Fruit fly (Drosophila melanogaster) whole organism, embryonic: ENCODE data around the gene Snr1.

ENCODE experiments used
- ATbp ChIP-seq: fragments of 200-800 bp; sonication (Bioruptor generic); optimal IDR thresholded peaks from 2 replicates; lab custom pipeline; 2017; ENCODE audit warnings: missing biosample characterization, mild to moderate bottlenecking, missing genetic modification characterization, missing genetic modification reagents
- Ada2b ChIP-seq: fragments of 200-800 bp; sonication (Bioruptor generic); IDR thresholded peaks from 2 replicates; pipeline ENCODE4 v1.3.6; 2022; ENCODE audit warnings: missing biosample characterization, missing genetic modification characterization
- CG10959 ChIP-seq: fragments of 200-800 bp; sonication (Bioruptor generic); IDR thresholded peaks from 2 replicates; pipeline ENCODE4 v1.3.6; 2022; ENCODE audit warnings: missing biosample characterization, missing genetic modification characterization
- CG11695 ChIP-seq: fragments of 200-800 bp; sonication (Bioruptor generic); IDR thresholded peaks from 3 replicates; pipeline ENCODE4 v1.3.6; 2022; ENCODE audit warnings: missing biosample characterization, missing genetic modification characterization
- CG12659 ChIP-seq: fragments of 200-800 bp; sonication (Bioruptor generic); optimal IDR thresholded peaks from 3 replicates; lab custom pipeline; 2017; ENCODE audit warnings: mild to moderate bottlenecking, missing biosample characterization, missing genetic modification reagents, missing genetic modification characterization
- CG15011 ChIP-seq: fragments of 200-800 bp; sonication (Bioruptor generic); optimal IDR thresholded peaks from 3 replicates; lab custom pipeline; 2018; ENCODE audit warnings: missing biosample characterization, mild to moderate bottlenecking, missing genetic modification characterization
- CG15696 ChIP-seq: fragments of 200-800 bp; sonication (Bioruptor generic); optimal IDR thresholded peaks from 2 replicates; lab custom pipeline; 2019; ENCODE audit warnings: missing biosample characterization, mild to moderate bottlenecking, missing genetic modification characterization, moderate library complexity
- CG1792 ChIP-seq: fragments of 200-800 bp; sonication (Bioruptor generic); optimal IDR thresholded peaks from 2 replicates; lab custom pipeline; 2016; ENCODE audit warnings: missing biosample characterization, missing genetic modification characterization
- CG18599 ChIP-seq: fragments of 200-800 bp; sonication (Bioruptor generic); optimal IDR thresholded peaks from 3 replicates; lab custom pipeline; 2017; ENCODE audit warnings: missing biosample characterization, missing genetic modification characterization, mild to moderate bottlenecking, moderate library complexity, missing genetic modification reagents
- CG31441 ChIP-seq: fragments of 200-800 bp; sonication (Bioruptor generic); IDR thresholded peaks from 2 replicates; pipeline ENCODE4 v1.3.6; 2022; ENCODE audit warnings: missing biosample characterization, missing genetic modification characterization
- CG32767 ChIP-seq: fragments of 200-800 bp; sonication (Bioruptor generic); IDR thresholded peaks from 2 replicates; pipeline ENCODE4 v1.3.6; 2022; ENCODE audit warnings: missing biosample characterization, missing genetic modification characterization
- CG33557 ChIP-seq: fragments of 200-800 bp; sonication (Bioruptor generic); optimal IDR thresholded peaks from 2 replicates; lab custom pipeline; 2019; ENCODE audit warnings: missing biosample characterization, mild to moderate bottlenecking, missing genetic modification characterization, moderate library complexity
- CG34422 ChIP-seq: fragments of 200-800 bp; sonication (Bioruptor generic); IDR thresholded peaks from 3 replicates; pipeline ENCODE4 v1.3.6; 2022; ENCODE audit warnings: missing biosample characterization, missing genetic modification characterization
- CG7372 ChIP-seq: fragments of 200-800 bp; sonication (Bioruptor generic); IDR thresholded peaks from 2 replicates; pipeline ENCODE4 v1.3.6; 2022; ENCODE audit warnings: missing biosample characterization, missing genetic modification characterization
- CG8290 ChIP-seq, 3 experiments: fragments of 200-800 bp; sonication (Bioruptor generic); optimal IDR thresholded peaks; 2 replicates each; lab custom pipeline; 2016 to 2019; ENCODE audit warnings: missing biosample characterization in 3 of 3, missing genetic modification characterization in 3 of 3, mild to moderate bottlenecking in 2 of 3, moderate library complexity in 1 of 3
- CG8765 ChIP-seq: fragments of 200-800 bp; sonication (Bioruptor generic); IDR thresholded peaks from 2 replicates; pipeline ENCODE4 v1.3.6; 2022; ENCODE audit warnings: missing biosample characterization, missing genetic modification characterization
- CG9797 ChIP-seq: fragments of 200-800 bp; sonication (Bioruptor generic); optimal IDR thresholded peaks from 3 replicates; lab custom pipeline; 2018; ENCODE audit warnings: missing biosample characterization, mild to moderate bottlenecking, missing genetic modification characterization
- CG9817 ChIP-seq: fragments of 200-800 bp; sonication (Bioruptor generic); optimal IDR thresholded peaks from 2 replicates; lab custom pipeline; 2018; ENCODE audit warnings: missing biosample characterization, mild to moderate bottlenecking, missing genetic modification characterization, moderate library complexity
- CrebB ChIP-seq: fragments of 200-800 bp; sonication (Bioruptor generic); optimal IDR thresholded peaks from 3 replicates; lab custom pipeline; 2018; ENCODE audit warnings: missing biosample characterization, mild to moderate bottlenecking, missing genetic modification characterization
- D19A ChIP-seq: fragments of 200-800 bp; optimal IDR thresholded peaks from 3 replicates; lab custom pipeline; 2019; ENCODE audit warnings: missing biosample characterization, mild to moderate bottlenecking, missing genetic modification characterization, moderate library complexity
- D19B ChIP-seq: fragments of 200-800 bp; sonication (Bioruptor generic); optimal IDR thresholded peaks from 2 replicates; lab custom pipeline; 2017; ENCODE audit warnings: missing biosample characterization, mild to moderate bottlenecking, missing genetic modification characterization
- Dek ChIP-seq: fragments of 200-800 bp; sonication (Bioruptor generic); optimal IDR thresholded peaks from 3 replicates; lab custom pipeline; 2019; ENCODE audit warnings: missing biosample characterization, mild to moderate bottlenecking, missing genetic modification characterization, moderate library complexity
- Dp ChIP-seq: fragments of 200-800 bp; sonication (Bioruptor generic); optimal IDR thresholded peaks from 2 replicates; lab custom pipeline; 2018; ENCODE audit warnings: missing biosample characterization, mild to moderate bottlenecking, missing genetic modification characterization, moderate library complexity
- Dref ChIP-seq: fragments of 200-800 bp; sonication (Bioruptor generic); IDR thresholded peaks from 2 replicates; pipeline ENCODE4 v1.3.6; 2022; ENCODE audit warnings: missing biosample characterization, missing genetic modification characterization
- E2f1 ChIP-seq: fragments of 200-800 bp; sonication (Bioruptor generic); IDR thresholded peaks from 2 replicates; pipeline ENCODE4 v1.3.6; 2022; ENCODE audit warnings: missing biosample characterization, missing genetic modification characterization
- E2f2 ChIP-seq: fragments of 200-800 bp; sonication (Bioruptor generic); IDR thresholded peaks from 2 replicates; pipeline ENCODE4 v1.3.6; 2022; ENCODE audit warnings: missing biosample characterization, missing genetic modification characterization
- Eip74EF ChIP-seq, 2 experiments: fragments of 200-800 bp in 1 of 2; fragments of >200 bp in 1 of 2; sonication (Bioruptor generic) in 1 of 2; optimal IDR thresholded peaks; 2 replicates each; lab custom pipeline; 2017 to 2019; ENCODE audit warnings: missing biosample characterization in 2 of 2, missing genetic modification characterization in 2 of 2, mild to moderate bottlenecking in 1 of 2, moderate library complexity in 1 of 2
- HLH4C ChIP-seq: fragments of 200-800 bp; sonication (Bioruptor generic); IDR thresholded peaks from 3 replicates; pipeline ENCODE4 v1.3.6; 2022; ENCODE audit warnings: missing biosample characterization, missing genetic modification characterization; ENCODE audit not compliant: partially characterized antibody
- Hmx ChIP-seq: fragments of 200-800 bp; sonication (Bioruptor generic); optimal IDR thresholded peaks from 2 replicates; lab custom pipeline; 2016; ENCODE audit warnings: missing biosample characterization, missing genetic modification characterization
- Hr78 ChIP-seq, 2 experiments: fragments of 200-800 bp in 1 of 2; fragments of >200 bp in 1 of 2; sonication (Bioruptor generic) in 1 of 2; optimal IDR thresholded peaks; 2 replicates each; lab custom pipeline; 2017 to 2019; ENCODE audit warnings: missing biosample characterization in 2 of 2, missing genetic modification characterization in 2 of 2, mild to moderate bottlenecking in 1 of 2, moderate library complexity in 1 of 2
- br ChIP-seq: fragments of >200 bp; optimal IDR thresholded peaks from 2 replicates; lab custom pipeline; 2017
- danr ChIP-seq: fragments of 200-800 bp; sonication (Bioruptor generic); IDR thresholded peaks from 2 replicates; pipeline ENCODE4 v1.3.6; 2022; ENCODE audit warnings: missing biosample characterization, missing genetic modification characterization
- disco-r ChIP-seq: fragments of 200-800 bp; sonication (Bioruptor generic); optimal IDR thresholded peaks from 2 replicates; lab custom pipeline; 2016; ENCODE audit warnings: missing biosample characterization, missing genetic modification characterization
- en ChIP-seq: fragments of 200-800 bp; sonication (Bioruptor generic); optimal IDR thresholded peaks from 2 replicates; lab custom pipeline; 2016; ENCODE audit warnings: missing biosample characterization, missing genetic modification characterization
- gsb ChIP-seq: fragments of 200-800 bp; sonication (Bioruptor generic); IDR thresholded peaks from 2 replicates; pipeline ENCODE4 v1.3.6; 2022; ENCODE audit warnings: missing biosample characterization, missing genetic modification characterization
- hbn ChIP-seq: fragments of 200-800 bp; sonication (Bioruptor generic); IDR thresholded peaks from 2 replicates; pipeline ENCODE4 v1.3.6; 2022; ENCODE audit warnings: missing biosample characterization, missing genetic modification characterization; ENCODE audit not compliant: partially characterized antibody
- her ChIP-seq: fragments of 200-800 bp; sonication (Bioruptor generic); optimal IDR thresholded peaks from 2 replicates; lab custom pipeline; 2016; ENCODE audit warnings: missing biosample characterization, missing genetic modification characterization
- insv ChIP-seq, 2 experiments: fragments of 200-800 bp; sonication (Bioruptor generic); optimal IDR thresholded peaks; 3 replicates each; lab custom pipeline; 2016 to 2018; ENCODE audit warnings: missing biosample characterization in 2 of 2, missing genetic modification characterization in 2 of 2
- kah ChIP-seq: fragments of 200-800 bp; sonication (Bioruptor generic); optimal IDR thresholded peaks from 2 replicates; lab custom pipeline; 2018; ENCODE audit warnings: missing biosample characterization, mild to moderate bottlenecking, missing genetic modification characterization
- pfk ChIP-seq: fragments of 200-800 bp; sonication (Bioruptor generic); optimal IDR thresholded peaks from 2 replicates; lab custom pipeline; 2018; ENCODE audit warnings: missing biosample characterization, mild to moderate bottlenecking, missing genetic modification characterization, moderate library complexity
- phol ChIP-seq: fragments of 200-800 bp; sonication (Bioruptor generic); optimal IDR thresholded peaks from 3 replicates; lab custom pipeline; 2018; ENCODE audit warnings: missing biosample characterization, mild to moderate bottlenecking, missing genetic modification characterization, moderate library complexity
- pnt ChIP-seq: fragments of 200-800 bp; sonication (Bioruptor generic); optimal IDR thresholded peaks from 3 replicates; lab custom pipeline; 2016; ENCODE audit warnings: missing biosample characterization, missing genetic modification characterization
- prd ChIP-seq, 3 experiments: fragments of >200 bp in 2 of 3; fragments of 200-800 bp in 1 of 3; sonication (Bioruptor generic) in 1 of 3; optimal IDR thresholded peaks in 2 of 3; IDR thresholded peaks in 1 of 3; 2 replicates in 2 of 3; 3 replicates in 1 of 3; pipeline versions ENCODE4 v1.3.6 to Lab custom; 2017 to 2022; ENCODE audit warnings: missing biosample characterization in 1 of 3, missing genetic modification characterization in 1 of 3
- ssp ChIP-seq: fragments of 200-800 bp; sonication (Bioruptor generic); IDR thresholded peaks from 2 replicates; pipeline ENCODE4 v1.3.6; 2022; ENCODE audit warnings: missing biosample characterization, missing genetic modification characterization
- stc ChIP-seq: fragments of 200-800 bp; sonication (Bioruptor generic); IDR thresholded peaks from 2 replicates; pipeline ENCODE4 v1.3.6; 2022; ENCODE audit warnings: missing biosample characterization, missing genetic modification characterization
- stwl ChIP-seq: fragments of 200-800 bp; sonication (Bioruptor generic); optimal IDR thresholded peaks from 3 replicates; lab custom pipeline; 2018; ENCODE audit warnings: missing biosample characterization, mild to moderate bottlenecking, missing genetic modification characterization, moderate library complexity
- tup ChIP-seq: fragments of 200-800 bp; sonication (Bioruptor generic); optimal IDR thresholded peaks from 2 replicates; lab custom pipeline; 2016; ENCODE audit warnings: missing biosample characterization, mild to moderate bottlenecking, missing genetic modification characterization, moderate library complexity
- twi ChIP-seq: fragments of 200-800 bp; optimal IDR thresholded peaks from 2 replicates; lab custom pipeline; 2019; ENCODE audit warnings: missing biosample characterization, mild to moderate bottlenecking, missing genetic modification characterization, moderate library complexity
- usp ChIP-seq: fragments of >200 bp; optimal IDR thresholded peaks from 2 replicates; lab custom pipeline; 2017; ENCODE audit warnings: missing biosample characterization, missing genetic modification characterization
- zen2 ChIP-seq: fragments of 200-800 bp; sonication (Bioruptor generic); IDR thresholded peaks from 3 replicates; pipeline ENCODE4 v1.3.6; 2022; ENCODE audit warnings: missing biosample characterization, missing genetic modification characterization; ENCODE audit not compliant: partially characterized antibody

The Snr1 gene

dm6 chr3R:5474551-5474950 lies 3.8 kb downstream of the Snr1 start, which contains the start of the genes CG45100, HDAC3 and Hcs (continued):
- TF ChIP-seq prd (optimal IDR thresholded peaks at IDR 0.05; lab: Kevin White, UChicago) (no peak), prd (GFP tag; IDR thresholded peaks at IDR 0.05; lab: Robert Waterston, UW) (peak; percentile 53; the same call in 2 of the 3 replicates), CG33557 (GFP tag; lab: Kevin White, UChicago) (peak; percentile 16), en (GFP tag; lab: Kevin White, UChicago) (no peak), Dp (GFP tag; lab: Kevin White, UChicago) (peak; percentile 22), CG18599 (GFP tag; lab: Kevin White, UChicago) (no peak), hbn (GFP tag; lab: Robert Waterston, UW) (peak; percentile 88), CG8290 (GFP tag; optimal IDR thresholded peaks at IDR 0.05; lab: Kevin White, UChicago) (peak; percentile 60), CG8290 (tag; optimal IDR thresholded peaks at IDR 0.05; lab: Kevin White, UChicago) (no peak), CG11695 (GFP tag; lab: Robert Waterston, UW) (no peak), insv (GFP tag; optimal IDR thresholded peaks at IDR 0.05; lab: Kevin White, UChicago) (peak; percentile 67 to 97), Dek (tag; lab: Kevin White, UChicago) (no peak), Hmx (no peak), danr (GFP tag; lab: Robert Waterston, UW) (no peak), CG12659 (GFP tag; lab: Kevin White, UChicago) (peak; percentile 43), CG32767 (GFP tag; lab: Robert Waterston, UW) (no peak), CG7372 (GFP tag; lab: Robert Waterston, UW) (no peak; the same call in 1 of the 2 replicates), Ada2b (GFP tag; lab: Robert Waterston, UW) (no peak), ATbp (GFP tag; lab: Kevin White, UChicago) (no peak), gsb (GFP tag; lab: Robert Waterston, UW) (no peak), stc (no peak), E2f2 (GFP tag; lab: Robert Waterston, UW) (no peak), tup (no peak), phol (peak; percentile 78), Dref (GFP tag; lab: Robert Waterston, UW) (peak; percentile 36), CG9817 (tag; lab: Kevin White, UChicago) (peak; percentile 61), CG15011 (GFP tag; lab: Kevin White, UChicago) (no peak), CG34422 (0 out of 3 replicates have a peak, but pooled peaks have one; percentile 23), Eip74EF (GFP tag; optimal IDR thresholded peaks at IDR 0.05; lab: Kevin White, UChicago) (no peak), CG8765 (GFP tag; lab: Robert Waterston, UW) (no peak), pnt (GFP tag; lab: Kevin White, UChicago) (peak; percentile 31), CG1792 (GFP tag; lab: Kevin White, UChicago) (no peak), kah (no peak), CG10959 (no peak), br (lab: Kevin White, UChicago) (no peak), HLH4C (GFP tag; lab: Robert Waterston, UW) (peak; percentile 80), D19B (GFP tag; lab: Kevin White, UChicago) (no peak), her (GFP tag; lab: Kevin White, UChicago) (no peak), ssp (no peak), CG15696 (tag; lab: Kevin White, UChicago) (peak; percentile 45), D19A (no peak), CrebB (tag; lab: Kevin White, UChicago) (no peak), CG9797 (GFP tag; lab: Kevin White, UChicago) (peak; percentile 29), disco-r (GFP tag; lab: Kevin White, UChicago) (no peak), CG31441 (no peak), twi (tag; lab: Kevin White, UChicago) (no peak), stwl (tag; lab: Kevin White, UChicago) (no peak), E2f1 (GFP tag; lab: Robert Waterston, UW) (peak; percentile 48; the same call in 1 of the 2 replicates), pfk (GFP tag; lab: Kevin White, UChicago) (no peak), usp (no peak), zen2 (peak; percentile 58; the same call in 1 of the 3 replicates), Hr78 (GFP tag; optimal IDR thresholded peaks at IDR 0.05; lab: Kevin White, UChicago) (no peak)
